Worm (Caenorhabditis elegans): ENCODE results near the gene C14B9.2.
A peak's percentile ranks its signal among the peaks of the same experiment; 100 is the strongest.

C14B9.2 gene

DNA sequence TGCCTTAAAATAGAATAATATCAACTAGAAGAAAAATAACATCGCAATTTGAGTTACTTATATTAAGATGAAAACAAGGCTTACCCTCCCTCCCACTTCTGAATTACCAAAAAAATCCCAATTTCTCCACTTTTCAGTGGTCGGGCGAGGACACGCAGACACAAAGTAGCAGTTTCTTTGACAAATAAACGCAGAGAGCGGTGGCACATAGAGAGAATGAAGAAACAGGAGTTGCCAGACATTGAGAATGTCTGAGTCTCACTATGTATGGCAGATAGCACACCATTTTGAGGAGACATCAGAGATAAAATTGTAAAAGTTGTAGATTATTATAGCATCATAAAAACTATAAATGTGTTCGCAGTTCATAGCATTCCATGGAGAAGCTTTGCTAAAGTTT is 8.2 kb upstream of the C14B9.2 start (continued):
- peak; percentile 77 for TF ChIP-seq snu-23 (GFP tag; optimal IDR thresholded peaks at IDR 0.05)
- peak; percentile 77 for TF ChIP-seq swsn-7 (tag; optimal IDR thresholded peaks at IDR 0.05)
- TF ChIP-seq aly-2 (tag; optimal IDR thresholded peaks at IDR 0.05), result no peak
- TF ChIP-seq rnt-1 (tag; optimal IDR thresholded peaks at IDR 0.05), result peak; percentile 71
- no peak for TF ChIP-seq unc-30 (tag; optimal IDR thresholded peaks at IDR 0.05)
- no peak for TF ChIP-seq dsc-1 (tag; optimal IDR thresholded peaks at IDR 0.05)
- TF ChIP-seq nhr-84 (tag; optimal IDR thresholded peaks at IDR 0.05), result no peak
- no peak for TF ChIP-seq ceh-88 (GFP tag; IDR thresholded peaks at IDR 0.05)
- TF ChIP-seq unc-98 (GFP tag; IDR thresholded peaks at IDR 0.05), result no peak
- TF ChIP-seq nhr-90 (tag; optimal IDR thresholded peaks at IDR 0.05; ENCODE audit: poor library complexity), result peak; percentile 14
- TF ChIP-seq nhr-11 (tag; optimal IDR thresholded peaks at IDR 0.05), result peak; percentile 41
- TF ChIP-seq pqm-1 (tag; optimal IDR thresholded peaks at IDR 0.05), result no peak
- no peak for TF ChIP-seq ets-5 (GFP tag; IDR thresholded peaks at IDR 0.05)
- TF ChIP-seq nhr-47 (tag; optimal IDR thresholded peaks at IDR 0.05), result peak; percentile 67
- TF ChIP-seq nhr-76 (tag; optimal IDR thresholded peaks at IDR 0.05), result no peak
- TF ChIP-seq tlp-1 (tag; optimal IDR thresholded peaks at IDR 0.05), result no peak
- peak; percentile 52 for TF ChIP-seq nhr-237 (tag; optimal IDR thresholded peaks at IDR 0.05)
- peak; percentile 32 to 54 for TF ChIP-seq lin-35 (GFP tag; optimal IDR thresholded peaks at IDR 0.05)
- TF ChIP-seq grh-1 (GFP tag; IDR thresholded peaks at IDR 0.05), result no peak
- no peak for TF ChIP-seq nhr-28 (tag; optimal IDR thresholded peaks at IDR 0.05)
- no peak for TF ChIP-seq nhr-12 (tag; optimal IDR thresholded peaks at IDR 0.05)
- TF ChIP-seq blmp-1 (tag; optimal IDR thresholded peaks at IDR 0.05), result peak; percentile 62
- peak; percentile 56 for TF ChIP-seq xbp-1 (tag; optimal IDR thresholded peaks at IDR 0.05)
- peak; percentile 65 for TF ChIP-seq jun-1 (tag; optimal IDR thresholded peaks at IDR 0.05)
- no peak for TF ChIP-seq ceh-63 (GFP tag; optimal IDR thresholded peaks at IDR 0.05)
- TF ChIP-seq ceh-8 (GFP tag; optimal IDR thresholded peaks at IDR 0.05), result no peak
- TF ChIP-seq F16B12.6 (tag; optimal IDR thresholded peaks at IDR 0.05), result no peak
- TF ChIP-seq lsy-2 (tag; optimal IDR thresholded peaks at IDR 0.05), result peak; percentile 73 to 84
- peak; percentile 52 for TF ChIP-seq skn-1 (tag; optimal IDR thresholded peaks at IDR 0.05)
- no peak for TF ChIP-seq zag-1 (tag; optimal IDR thresholded peaks at IDR 0.05)
- no peak for TF ChIP-seq ceh-90 (tag; optimal IDR thresholded peaks at IDR 0.05)
- peak; percentile 46 for TF ChIP-seq unc-86 (tag; optimal IDR thresholded peaks at IDR 0.05)
- TF ChIP-seq vab-15 (tag; optimal IDR thresholded peaks at IDR 0.05), result no peak
- peak; percentile 77 to 95 for TF ChIP-seq efl-1 (optimal IDR thresholded peaks at IDR 0.05)
- TF ChIP-seq efl-1 (GFP tag; optimal IDR thresholded peaks at IDR 0.05 in 1 of 2), result peak; percentile 22 to 73
- TF ChIP-seq snpc-4 (tag; optimal IDR thresholded peaks at IDR 0.05), result no peak
- TF ChIP-seq sox-4 (tag; optimal IDR thresholded peaks at IDR 0.05), result no peak
- TF ChIP-seq mep-1 (tag; optimal IDR thresholded peaks at IDR 0.05), result peak; percentile 78
- TF ChIP-seq nhr-20 (tag; optimal IDR thresholded peaks at IDR 0.05), result peak; percentile 53
- peak; percentile 84 for TF ChIP-seq lin-14 (GFP tag; optimal IDR thresholded peaks at IDR 0.05)
- no peak for TF ChIP-seq ces-1 (GFP tag; optimal IDR thresholded peaks at IDR 0.05)
- peak; percentile 58 for TF ChIP-seq lir-3 (tag; optimal IDR thresholded peaks at IDR 0.05; ENCODE audit: poor library complexity)
- no peak for TF ChIP-seq alr-1 (tag; optimal IDR thresholded peaks at IDR 0.05; ENCODE audit: borderline replicate concordance)
- TF ChIP-seq nhr-77 (tag; optimal IDR thresholded peaks at IDR 0.05), result peak; percentile 48
- no peak for TF ChIP-seq mab-9 (GFP tag; IDR thresholded peaks at IDR 0.05)
- TF ChIP-seq unc-130 (tag; optimal IDR thresholded peaks at IDR 0.05), result no peak
- peak; percentile 57 for TF ChIP-seq lin-13 (GFP tag; optimal IDR thresholded peaks at IDR 0.05)
- no peak for TF ChIP-seq zip-4 (GFP tag; optimal IDR thresholded peaks at IDR 0.05)
- TF ChIP-seq ceh-82 (tag; optimal IDR thresholded peaks at IDR 0.05), result peak; percentile 12 to 63 (median 48)
- peak; percentile 45 for TF ChIP-seq nhr-19 (GFP tag; conservative IDR thresholded peaks at IDR 0.05)
- TF ChIP-seq Y116A8C.19 (tag; optimal IDR thresholded peaks at IDR 0.05; ENCODE audit: borderline replicate concordance), result no peak
- TF ChIP-seq tbx-2 (tag; optimal IDR thresholded peaks at IDR 0.05), result peak; percentile 50

Measured in whole organism, L1 larva.